ENCODE assay signal across 2 fruit fly cellular contexts in the genomic region with DNA sequence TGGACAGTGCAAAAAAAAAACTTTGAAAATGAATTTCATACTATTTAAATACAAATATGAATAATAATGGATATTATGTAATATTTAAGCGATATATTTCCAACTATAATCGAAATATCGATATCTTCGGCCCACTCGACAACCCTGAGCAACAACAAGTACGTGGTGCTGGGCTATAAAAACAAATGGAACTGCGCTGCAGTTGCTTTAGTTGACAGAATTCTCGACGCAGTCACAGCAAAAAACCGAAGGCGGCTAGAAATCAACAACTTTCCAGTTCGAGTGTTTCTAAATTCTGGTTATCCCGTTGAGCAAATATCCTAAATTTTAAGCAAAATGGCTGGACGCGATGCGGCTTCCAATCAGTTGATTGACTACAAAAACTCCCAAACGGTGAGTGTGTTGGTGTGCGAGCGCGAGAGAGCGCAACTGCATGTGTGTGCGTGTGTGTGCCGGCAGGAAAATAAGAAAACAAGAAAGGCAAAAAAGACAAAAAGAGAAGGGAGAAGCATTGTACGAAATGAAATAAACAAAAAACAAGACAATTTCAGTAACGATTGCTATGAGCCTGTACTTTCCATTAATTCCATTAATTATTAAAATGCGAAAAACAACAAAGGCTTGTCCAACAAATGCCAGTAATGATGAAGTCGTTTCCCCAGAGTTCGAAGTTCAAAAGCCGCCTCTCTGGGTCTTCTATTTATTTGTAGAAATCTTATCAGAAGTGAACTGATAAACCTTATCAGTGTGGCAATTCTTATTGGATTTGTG.
TF ChIP-seq lines count a peak whose summit lies in the region.

A gene (plus strand): TSS at position 155 of the 771 bp plus-strand sequence.

TF ChIP-seq in whole organism, embryonic, 481 proteins besides CTCF, POLR2A, EP300 and RAD21 (continued from another document and continues in another):
- no peak for TF ChIP-seq cato (GFP tag; optimal IDR thresholded peaks at IDR 0.05; lab: Kevin White, UChicago; ENCODE audit: borderline replicate concordance)
- no peak for TF ChIP-seq CG3163 (GFP tag; optimal IDR thresholded peaks at IDR 0.05; lab: Kevin White, UChicago)
- peak; percentile 16 for TF ChIP-seq BtbVII (GFP tag; optimal IDR thresholded peaks at IDR 0.05; lab: Kevin White, UChicago)
- no peak for TF ChIP-seq twi (tag; optimal IDR thresholded peaks at IDR 0.05; lab: Kevin White, UChicago)
- TF ChIP-seq unc-4 (GFP tag; IDR thresholded peaks at IDR 0.05; lab: Robert Waterston, UW; ENCODE audit: partially characterized antibody), result peak; percentile 91
- TF ChIP-seq trh (GFP tag; optimal IDR thresholded peaks at IDR 0.05; lab: Kevin White, UChicago), result peak; percentile 5
- peak; percentile 58; the same call in 2 of the 3 replicates for TF ChIP-seq CG17361 (GFP tag; IDR thresholded peaks at IDR 0.05; lab: Robert Waterston, UW)
- TF ChIP-seq fd102C (GFP tag; optimal IDR thresholded peaks at IDR 0.05; lab: Kevin White, UChicago), result no peak
- peak; percentile 22 for TF ChIP-seq zfh2 (GFP tag; optimal IDR thresholded peaks at IDR 0.05; lab: Kevin White, UChicago)
- no peak; the same call in 2 of the 3 replicates for TF ChIP-seq CG16813 (GFP tag; IDR thresholded peaks at IDR 0.05; lab: Robert Waterston, UW; ENCODE audit: partially characterized antibody)
- peak; percentile 84 for TF ChIP-seq Bgb (GFP tag; IDR thresholded peaks at IDR 0.05; lab: Robert Waterston, UW; ENCODE audit: partially characterized antibody)
- no peak for TF ChIP-seq stc (GFP tag; IDR thresholded peaks at IDR 0.05; lab: Robert Waterston, UW)
- TF ChIP-seq zen (tag; optimal IDR thresholded peaks at IDR 0.05; lab: Kevin White, UChicago), result peak; percentile 16
- TF ChIP-seq vnd (GFP tag; IDR thresholded peaks at IDR 0.05; lab: Robert Waterston, UW; ENCODE audit: partially characterized antibody), result 0 out of 3 replicates have a peak, but pooled peaks have one; percentile 72
- TF ChIP-seq CG7987 (GFP tag; optimal IDR thresholded peaks at IDR 0.05; lab: Kevin White, UChicago), result peak; percentile 15
- TF ChIP-seq CG12391 (tag; optimal IDR thresholded peaks at IDR 0.05; lab: Kevin White, UChicago), result peak; percentile 70
- no peak for TF ChIP-seq CG10366 (GFP tag; IDR thresholded peaks at IDR 0.05; lab: Robert Waterston, UW)
- TF ChIP-seq CG3281 (GFP tag; optimal IDR thresholded peaks at IDR 0.05; lab: Kevin White, UChicago), result peak; percentile 23
- no peak for TF ChIP-seq grn (GFP tag; optimal IDR thresholded peaks at IDR 0.05; lab: Kevin White, UChicago)
- peak; percentile 15 for TF ChIP-seq NC2β (GFP tag; optimal IDR thresholded peaks at IDR 0.05; lab: Kevin White, UChicago)
- TF ChIP-seq CG17568 (GFP tag; optimal IDR thresholded peaks at IDR 0.05; lab: Kevin White, UChicago), result no peak
- peak; percentile 15 for TF ChIP-seq ems (GFP tag; optimal IDR thresholded peaks at IDR 0.05; lab: Kevin White, UChicago)
- peak; percentile 83 for TF ChIP-seq Med (GFP tag; lab: Kevin White, UChicago)
- TF ChIP-seq CG10543 (GFP tag; optimal IDR thresholded peaks at IDR 0.05; lab: Kevin White, UChicago), result peak; percentile 52
- TF ChIP-seq MBD-R2 (GFP tag; IDR thresholded peaks at IDR 0.05; lab: Robert Waterston, UW), result peak; percentile 52
- TF ChIP-seq CG10147 (GFP tag; optimal IDR thresholded peaks at IDR 0.05; lab: Kevin White, UChicago), result peak; percentile 29
- TF ChIP-seq pzg (GFP tag; optimal IDR thresholded peaks at IDR 0.05; lab: Kevin White, UChicago), result peak; percentile 54
- TF ChIP-seq Hr51 (GFP tag; optimal IDR thresholded peaks at IDR 0.05; lab: Kevin White, UChicago), result peak in 1 of 2 experiments; percentile 21
- TF ChIP-seq bcd (GFP tag; optimal IDR thresholded peaks at IDR 0.05; lab: Kevin White, UChicago), result no peak
- peak; percentile 90 for TF ChIP-seq sens (GFP tag; lab: Kevin White, UChicago)
- peak; percentile 23 for TF ChIP-seq nau (GFP tag; optimal IDR thresholded peaks at IDR 0.05; lab: Kevin White, UChicago)
- TF ChIP-seq Atf6 (GFP tag; IDR thresholded peaks at IDR 0.05; lab: Robert Waterston, UW), result no peak
- TF ChIP-seq CG6854 (GFP tag; optimal IDR thresholded peaks at IDR 0.05; lab: Kevin White, UChicago), result peak; percentile 25
- TF ChIP-seq YL-1 (GFP tag; optimal IDR thresholded peaks at IDR 0.05; lab: Kevin White, UChicago), result peak; percentile 72
- peak; percentile 87 for TF ChIP-seq BEAF-32 (GFP tag; optimal IDR thresholded peaks at IDR 0.05; lab: Kevin White, UChicago)
- TF ChIP-seq CG9727 (GFP tag; optimal IDR thresholded peaks at IDR 0.05; lab: Kevin White, UChicago), result peak; percentile 44
- TF ChIP-seq CG18599 (GFP tag; optimal IDR thresholded peaks at IDR 0.05; lab: Kevin White, UChicago), result no peak
- TF ChIP-seq CG7928 (GFP tag; optimal IDR thresholded peaks at IDR 0.05; lab: Kevin White, UChicago), result no peak
- TF ChIP-seq CG7839 (tag; optimal IDR thresholded peaks at IDR 0.05; lab: Kevin White, UChicago), result peak; percentile 32
- no peak for TF ChIP-seq CG17612 (GFP tag; IDR thresholded peaks at IDR 0.05; lab: Robert Waterston, UW)
- no peak for TF ChIP-seq gsb (GFP tag; IDR thresholded peaks at IDR 0.05; lab: Robert Waterston, UW)
- TF ChIP-seq CG10979 (tag; optimal IDR thresholded peaks at IDR 0.05; lab: Kevin White, UChicago), result peak; percentile 11
- peak; percentile 13 for TF ChIP-seq her (GFP tag; optimal IDR thresholded peaks at IDR 0.05; lab: Kevin White, UChicago)
- TF ChIP-seq tna (GFP tag; IDR thresholded peaks at IDR 0.05; lab: Robert Waterston, UW; ENCODE audit: partially characterized antibody), result peak; percentile 60; the same call in 1 of the 2 replicates
- no peak for TF ChIP-seq CG11247 (GFP tag; IDR thresholded peaks at IDR 0.05; lab: Robert Waterston, UW)
- peak; percentile 46 for TF ChIP-seq CG10267 (tag; optimal IDR thresholded peaks at IDR 0.05; lab: Kevin White, UChicago)
- TF ChIP-seq CG15601 (tag; optimal IDR thresholded peaks at IDR 0.05; lab: Kevin White, UChicago), result peak; percentile 40
- peak; percentile 61 for TF ChIP-seq CG8924 (tag; optimal IDR thresholded peaks at IDR 0.05; lab: Kevin White, UChicago)
- no peak for TF ChIP-seq CG11093 (GFP tag; IDR thresholded peaks at IDR 0.05; lab: Robert Waterston, UW)
- peak; percentile 87 for TF ChIP-seq CG2129 (GFP tag; IDR thresholded peaks at IDR 0.05; lab: Robert Waterston, UW; ENCODE audit: partially characterized antibody)
- peak; percentile 22 for TF ChIP-seq D (optimal IDR thresholded peaks at IDR 0.05; lab: Kevin White, UChicago)
- TF ChIP-seq D (GFP tag; optimal IDR thresholded peaks at IDR 0.05; lab: Kevin White, UChicago), result no peak
- TF ChIP-seq bab2 (GFP tag; optimal IDR thresholded peaks at IDR 0.05; lab: Kevin White, UChicago), result peak; percentile 2
- no peak; the same call in 1 of the 2 replicates for TF ChIP-seq CG32767 (GFP tag; IDR thresholded peaks at IDR 0.05; lab: Robert Waterston, UW)
- TF ChIP-seq E2f1 (GFP tag; IDR thresholded peaks at IDR 0.05; lab: Robert Waterston, UW), result no peak
- TF ChIP-seq Xbp1 (GFP tag; optimal IDR thresholded peaks at IDR 0.05; lab: Kevin White, UChicago), result peak; percentile 86
- TF ChIP-seq ken (GFP tag; IDR thresholded peaks at IDR 0.05; lab: Robert Waterston, UW), result no peak
- TF ChIP-seq Ada2b (GFP tag; IDR thresholded peaks at IDR 0.05; lab: Robert Waterston, UW), result peak; percentile 48
- no peak for TF ChIP-seq prd (optimal IDR thresholded peaks at IDR 0.05; lab: Kevin White, UChicago)
- no peak for TF ChIP-seq prd (GFP tag; IDR thresholded peaks at IDR 0.05; lab: Robert Waterston, UW)

TF ChIP-seq in whole organism, prepupa, 60 proteins besides CTCF, POLR2A, EP300 and RAD21 (continued from another document):
- peak; percentile 89 for TF ChIP-seq topi (GFP tag; optimal IDR thresholded peaks at IDR 0.05; lab: Kevin White, UChicago)
- peak; percentile 99 for TF ChIP-seq CG6808 (GFP tag; optimal IDR thresholded peaks at IDR 0.05; lab: Kevin White, UChicago)
- TF ChIP-seq CG11762 (GFP tag; optimal IDR thresholded peaks at IDR 0.05; lab: Kevin White, UChicago; ENCODE audit: insufficient read depth), result peak; percentile 96
- TF ChIP-seq cyc (GFP tag; optimal IDR thresholded peaks at IDR 0.05; lab: Kevin White, UChicago), result peak; percentile 67
- peak; percentile 98 to 99 for TF ChIP-seq salr (GFP tag; optimal IDR thresholded peaks at IDR 0.05; lab: Kevin White, UChicago)
- peak; percentile 95 for TF ChIP-seq achi (GFP tag; optimal IDR thresholded peaks at IDR 0.05; lab: Kevin White, UChicago)
- TF ChIP-seq fkh (GFP tag; optimal IDR thresholded peaks at IDR 0.05; lab: Kevin White, UChicago), result peak; percentile 60
- peak; percentile 14 for TF ChIP-seq Ets21C (GFP tag; optimal IDR thresholded peaks at IDR 0.05; lab: Kevin White, UChicago)
- TF ChIP-seq CG16779 (tag; optimal IDR thresholded peaks at IDR 0.05; lab: Kevin White, UChicago), result peak; percentile 100
- peak; percentile 92 for TF ChIP-seq CG32006 (GFP tag; optimal IDR thresholded peaks at IDR 0.05; lab: Kevin White, UChicago)
- TF ChIP-seq Ets96B (tag; optimal IDR thresholded peaks at IDR 0.05; lab: Kevin White, UChicago), result peak; percentile 99
- peak; percentile 94 for TF ChIP-seq CG6792 (GFP tag; optimal IDR thresholded peaks at IDR 0.05; lab: Kevin White, UChicago)
- no peak for TF ChIP-seq CG4318 (GFP tag; optimal IDR thresholded peaks at IDR 0.05; lab: Kevin White, UChicago)
